Worm (Caenorhabditis elegans) whole organism, L4 larva: ENCODE results near the gene F48F5.6.

Source experiments
- D1046.2 ChIP-seq: fragments of 200-800 bp; sonication (Bioruptor generic); IDR thresholded peaks from 2 replicates; pipeline ENCODE4 v1.3.6; 2022; ENCODE audit warnings: missing genetic modification characterization, missing compliant biosample characterization
- F26F4.8 ChIP-seq: fragments of 200-800 bp; sonication (Bioruptor generic); conservative IDR thresholded peaks from 2 replicates; pipeline ENCODE4 v1.3.6; 2022; ENCODE audit warnings: missing genetic modification characterization, missing compliant biosample characterization
- T20F7.1 ChIP-seq: fragments of 200-800 bp; sonication (Bioruptor generic); optimal IDR thresholded peaks from 2 replicates; lab custom pipeline; 2018; ENCODE audit warnings: mild to moderate bottlenecking, missing genetic modification characterization, missing compliant biosample characterization
- Y48G9A.11 ChIP-seq: fragments of 200-800 bp; sonication (Bioruptor generic); IDR thresholded peaks from 2 replicates; pipeline ENCODE4 v1.3.6; 2022; ENCODE audit warnings: missing genetic modification reagents, missing genetic modification characterization, missing compliant biosample characterization
- Y5F2A.4 ChIP-seq: fragments of 200-800 bp; sonication (Bioruptor generic); optimal IDR thresholded peaks from 2 replicates; lab custom pipeline; 2018; ENCODE audit warnings: mild to moderate bottlenecking, missing genetic modification characterization, missing compliant biosample characterization
- Y75B8A.6 ChIP-seq: fragments of 200-800 bp; sonication (Bioruptor generic); IDR thresholded peaks from 2 replicates; pipeline ENCODE4 v1.3.6; 2022; ENCODE audit warnings: missing genetic modification reagents, missing genetic modification characterization, missing compliant biosample characterization
- ZK337.2 ChIP-seq: fragments of 200-800 bp; sonication (Bioruptor generic); IDR thresholded peaks from 2 replicates; pipeline ENCODE4 v1.3.6; 2022; ENCODE audit warnings: missing genetic modification reagents, missing genetic modification characterization, missing compliant biosample characterization
- ZK546.5 ChIP-seq, 2 experiments: sonication (generic microtip); optimal IDR thresholded peaks; 2 replicates each; lab custom pipeline; 2017; ENCODE audit warnings: missing biosample characterization in 2 of 2, missing genetic modification characterization in 2 of 2
- aly-2 ChIP-seq: sonication (generic microtip); optimal IDR thresholded peaks from 2 replicates; lab custom pipeline; 2018; ENCODE audit warnings: missing biosample characterization, missing genetic modification characterization
- arid-1 ChIP-seq: fragments of 200-800 bp; sonication (Bioruptor generic); conservative IDR thresholded peaks from 2 replicates; pipeline ENCODE4 v1.3.6; 2022; ENCODE audit warnings: missing genetic modification reagents, missing genetic modification characterization, missing compliant biosample characterization
- ceh-28 ChIP-seq: fragments of 150-350 bp; optimal IDR thresholded peaks from 2 replicates; lab custom pipeline; 2014; ENCODE audit warnings: missing biosample characterization, missing genetic modification reagents, missing genetic modification characterization
- ceh-44 ChIP-seq: fragments of 200-800 bp; sonication (Bioruptor generic); IDR thresholded peaks from 2 replicates; pipeline ENCODE4 v1.3.6; 2022; ENCODE audit warnings: missing genetic modification reagents, missing genetic modification characterization, missing compliant biosample characterization
- ces-1 ChIP-seq: fragments of 150-350 bp; sonication (generic microtip); optimal IDR thresholded peaks from 4 replicates; lab custom pipeline; 2014; ENCODE audit warnings: missing biosample characterization, missing genetic modification reagents, missing genetic modification characterization
- cey-2 ChIP-seq: sonication (generic microtip); optimal IDR thresholded peaks from 3 replicates; lab custom pipeline; 2017; ENCODE audit warnings: missing genetic modification characterization, mild to moderate bottlenecking, missing compliant biosample characterization, antibody characterized with exemption, borderline replicate concordance; ENCODE audit not compliant: insufficient read depth
- daf-12 ChIP-seq: fragments of 150-350 bp; optimal IDR thresholded peaks from 2 replicates; lab custom pipeline; 2014; ENCODE audit warnings: missing biosample characterization, missing genetic modification reagents, missing genetic modification characterization
- daf-16 ChIP-seq, 3 experiments: sonication (generic microtip); optimal IDR thresholded peaks; 2 replicates each; lab custom pipeline; 2016 to 2017; ENCODE audit warnings: missing genetic modification characterization in 3 of 3, missing genetic modification reagents in 3 of 3, mild to moderate bottlenecking in 2 of 3, missing compliant biosample characterization in 2 of 3, missing biosample characterization in 1 of 3, moderate library complexity in 1 of 3
- daf-8 ChIP-seq: fragments of 200-800 bp; sonication (Bioruptor generic); IDR thresholded peaks from 2 replicates; pipeline ENCODE4 v1.3.6; 2022; ENCODE audit warnings: missing genetic modification characterization, missing compliant biosample characterization
- dmd-8 ChIP-seq: fragments of 200-800 bp; sonication (Bioruptor generic); IDR thresholded peaks from 2 replicates; pipeline ENCODE4 v1.3.6; 2022; ENCODE audit warnings: missing genetic modification characterization, missing compliant biosample characterization
- dpl-1 ChIP-seq: fragments of 150-350 bp; optimal IDR thresholded peaks from 2 replicates; lab custom pipeline; 2014; ENCODE audit warnings: missing biosample characterization, missing genetic modification reagents, missing genetic modification characterization
- duxl-1 ChIP-seq: sonication (generic microtip); optimal IDR thresholded peaks from 2 replicates; lab custom pipeline; 2016; ENCODE audit warnings: mild to moderate bottlenecking, missing genetic modification characterization, moderate library complexity, missing compliant biosample characterization; ENCODE audit not compliant: poor library complexity
- fos-1 ChIP-seq: fragments of 150-350 bp; optimal IDR thresholded peaks from 2 replicates; lab custom pipeline; 2014; ENCODE audit warnings: missing biosample characterization, missing genetic modification characterization
- hif-1 ChIP-seq, 2 experiments: sonication (generic microtip); optimal IDR thresholded peaks; 2 replicates each; lab custom pipeline; 2016 to 2017; ENCODE audit warnings: missing compliant biosample characterization in 2 of 2, missing genetic modification characterization in 2 of 2, missing genetic modification reagents in 2 of 2, missing genotype in 2 of 2, mild to moderate bottlenecking in 1 of 2
- lim-7 ChIP-seq: fragments of 200-800 bp; sonication (Bioruptor generic); IDR thresholded peaks from 2 replicates; pipeline ENCODE4 v1.3.6; 2022; ENCODE audit warnings: missing genetic modification characterization, missing compliant biosample characterization
- lin-29 ChIP-seq: fragments of 200-800 bp; sonication (Bioruptor generic); IDR thresholded peaks from 2 replicates; pipeline ENCODE4 v1.3.6; 2022; ENCODE audit warnings: missing genetic modification reagents, missing genetic modification characterization, missing compliant biosample characterization
- lin-38 ChIP-seq: fragments of 200-800 bp; sonication (Bioruptor generic); IDR thresholded peaks from 2 replicates; pipeline ENCODE4 v1.3.6; 2022; ENCODE audit warnings: missing genetic modification reagents, missing genetic modification characterization, missing compliant biosample characterization
- lin-39 ChIP-seq: fragments of 150-350 bp; optimal IDR thresholded peaks from 2 replicates; lab custom pipeline; 2014; ENCODE audit warnings: missing biosample characterization, missing genetic modification reagents, missing genetic modification characterization
- lsy-2 ChIP-seq, 2 experiments: fragments of 150-350 bp in 1 of 2; sonication (generic microtip) in 1 of 2; optimal IDR thresholded peaks; 2 replicates each; lab custom pipeline; 2014 to 2017; ENCODE audit warnings: missing biosample characterization in 2 of 2, missing genetic modification characterization in 2 of 2
- madf-5 ChIP-seq, 2 experiments: fragments of 200-800 bp; sonication (Bioruptor generic); IDR thresholded peaks; 2 replicates each; pipeline ENCODE4 v1.3.6; 2022; ENCODE audit warnings: missing compliant biosample characterization in 2 of 2, missing genetic modification characterization in 2 of 2
- mep-1 ChIP-seq: fragments of 150-350 bp; sonication (generic microtip); optimal IDR thresholded peaks from 3 replicates; lab custom pipeline; 2014; ENCODE audit warnings: missing biosample characterization, missing genetic modification characterization
- mxl-3 ChIP-seq: fragments of 200-800 bp; sonication (Bioruptor generic); optimal IDR thresholded peaks from 2 replicates; lab custom pipeline; 2018; ENCODE audit warnings: mild to moderate bottlenecking, missing genetic modification characterization, missing compliant biosample characterization
- nhr-11 ChIP-seq: fragments of 150-350 bp; optimal IDR thresholded peaks from 2 replicates; lab custom pipeline; 2014; ENCODE audit warnings: missing biosample characterization, missing genetic modification characterization
- nhr-237 ChIP-seq: sonication (generic microtip); optimal IDR thresholded peaks from 2 replicates; lab custom pipeline; 2017; ENCODE audit warnings: missing biosample characterization, missing genetic modification characterization
- nhr-25 ChIP-seq: sonication (generic microtip); optimal IDR thresholded peaks from 2 replicates; lab custom pipeline; 2017; ENCODE audit warnings: missing genetic modification characterization, mild to moderate bottlenecking, missing compliant biosample characterization, antibody characterized with exemption, moderate library complexity, borderline replicate concordance; ENCODE audit not compliant: insufficient read depth
- nhr-41 ChIP-seq: fragments of 200-800 bp; sonication (Bioruptor generic); IDR thresholded peaks from 2 replicates; pipeline ENCODE4 v1.3.6; 2022; ENCODE audit warnings: missing genetic modification reagents, missing genetic modification characterization, missing compliant biosample characterization
- nhr-42 ChIP-seq: fragments of 200-800 bp; sonication (Bioruptor generic); IDR thresholded peaks from 2 replicates; pipeline ENCODE4 v1.3.6; 2022; ENCODE audit warnings: missing genetic modification characterization, missing compliant biosample characterization
- nhr-76 ChIP-seq: fragments of 150-350 bp; optimal IDR thresholded peaks from 2 replicates; lab custom pipeline; 2014; ENCODE audit warnings: missing biosample characterization, missing genetic modification characterization
- php-3 ChIP-seq: fragments of 200-800 bp; sonication (Bioruptor generic); IDR thresholded peaks from 2 replicates; pipeline ENCODE4 v1.3.6; 2022; ENCODE audit warnings: missing genetic modification reagents, missing genetic modification characterization, missing compliant biosample characterization
- rbr-2 ChIP-seq: sonication (generic microtip); optimal IDR thresholded peaks from 2 replicates; lab custom pipeline; 2016; ENCODE audit warnings: missing genotype, missing genetic modification characterization, missing compliant biosample characterization
- saeg-2 ChIP-seq: fragments of 200-800 bp; sonication (Bioruptor generic); IDR thresholded peaks from 2 replicates; pipeline ENCODE4 v1.3.6; 2022; ENCODE audit warnings: missing genetic modification reagents, missing genetic modification characterization, missing compliant biosample characterization
- sdz-12 ChIP-seq: fragments of 200-800 bp; sonication (Bioruptor generic); optimal IDR thresholded peaks from 2 replicates; lab custom pipeline; 2018; ENCODE audit warnings: mild to moderate bottlenecking, missing genetic modification characterization, missing compliant biosample characterization
- set-16 ChIP-seq: fragments of 200-800 bp; sonication (Bioruptor generic); IDR thresholded peaks from 2 replicates; pipeline ENCODE4 v1.3.6; 2022; ENCODE audit warnings: missing genetic modification reagents, missing genetic modification characterization, missing compliant biosample characterization
- snpc-4 ChIP-seq: fragments of 150-350 bp; optimal IDR thresholded peaks from 2 replicates; lab custom pipeline; 2014; ENCODE audit warnings: missing biosample characterization, missing genetic modification characterization
- spr-3 ChIP-seq: fragments of 200-800 bp; sonication (Bioruptor generic); optimal IDR thresholded peaks from 2 replicates; lab custom pipeline; 2018; ENCODE audit warnings: mild to moderate bottlenecking, missing genetic modification characterization, missing compliant biosample characterization
- tag-97 ChIP-seq: fragments of 200-800 bp; sonication (Bioruptor generic); IDR thresholded peaks from 2 replicates; pipeline ENCODE4 v1.3.6; 2022; ENCODE audit warnings: missing genetic modification characterization, missing compliant biosample characterization
- tra-1 ChIP-seq: fragments of 200-800 bp; sonication (Bioruptor generic); IDR thresholded peaks from 2 replicates; pipeline ENCODE4 v1.3.6; 2022; ENCODE audit warnings: missing genetic modification reagents, missing genetic modification characterization, missing compliant biosample characterization
- unc-39 ChIP-seq: sonication (generic microtip); optimal IDR thresholded peaks from 2 replicates; lab custom pipeline; 2017; ENCODE audit warnings: missing biosample characterization, missing genetic modification characterization
- vab-7 ChIP-seq: fragments of 200-800 bp; sonication (Bioruptor generic); IDR thresholded peaks from 2 replicates; pipeline ENCODE4 v1.3.6; 2022; ENCODE audit warnings: missing genetic modification reagents, missing genetic modification characterization, missing compliant biosample characterization
- zag-1 ChIP-seq: fragments of 150-350 bp; optimal IDR thresholded peaks from 2 replicates; lab custom pipeline; 2014; ENCODE audit warnings: missing biosample characterization, missing genetic modification characterization
- zfp-2 ChIP-seq: sonication (generic microtip); optimal IDR thresholded peaks from 2 replicates; lab custom pipeline; 2016; ENCODE audit warnings: mild to moderate bottlenecking, missing genetic modification characterization, missing compliant biosample characterization
- ztf-11 ChIP-seq: fragments of 150-350 bp; optimal IDR thresholded peaks from 2 replicates; lab custom pipeline; 2014; ENCODE audit warnings: missing biosample characterization, missing genetic modification characterization
- ztf-7 ChIP-seq: fragments of 150-350 bp; optimal IDR thresholded peaks from 2 replicates; lab custom pipeline; 2014; ENCODE audit warnings: missing biosample characterization, missing genetic modification characterization

F48F5.6 gene

ce11 chrV:20412225-20412624 lies 40.8 kb downstream of the F48F5.6 start (continued):
- TF ChIP-seq lin-38 (GFP tag; lab: Robert Waterston, UW) (no peak), unc-39 (tag; lab: Kevin White, UChicago) (no peak), ces-1 (no peak), mep-1 (tag; lab: Kevin White, UChicago) (peak; percentile 5), F26F4.8 (GFP tag; lab: Robert Waterston, UW) (no peak), arid-1 (no peak), Y5F2A.4 (GFP tag; lab: Kevin White, UChicago) (no peak), ceh-44 (GFP tag; lab: Robert Waterston, UW) (no peak), Y75B8A.6 (GFP tag; lab: Robert Waterston, UW) (0 out of 2 replicates have a peak, but pooled peaks have one; percentile 19), ceh-28 (tag; lab: Kevin White, UChicago) (no peak), T20F7.1 (GFP tag; lab: Kevin White, UChicago) (peak; percentile 29), dmd-8 (GFP tag; lab: Robert Waterston, UW) (no peak), saeg-2 (GFP tag; lab: Robert Waterston, UW) (no peak), mxl-3 (GFP tag; lab: Kevin White, UChicago) (no peak), nhr-11 (tag; lab: Kevin White, UChicago) (no peak), set-16 (GFP tag; lab: Robert Waterston, UW) (no peak), ztf-11 (tag; lab: Kevin White, UChicago) (no peak), tag-97 (GFP tag; lab: Robert Waterston, UW) (no peak), snpc-4 (tag; lab: Kevin White, UChicago) (no peak), duxl-1 (tag; lab: Kevin White, UChicago) (no peak), lsy-2 (tag; optimal IDR thresholded peaks at IDR 0.05; lab: Kevin White, UChicago) (no peak), spr-3 (GFP tag; lab: Kevin White, UChicago) (no peak), dpl-1 (GFP tag; lab: Kevin White, UChicago) (no peak), ZK546.5 (tag; optimal IDR thresholded peaks at IDR 0.05; lab: Kevin White, UChicago) (no peak), vab-7 (GFP tag; lab: Robert Waterston, UW) (no peak), php-3 (GFP tag; lab: Robert Waterston, UW) (0 out of 2 replicates have a peak, but pooled peaks have one; percentile 5), nhr-42 (GFP tag; lab: Robert Waterston, UW) (no peak), sdz-12 (GFP tag; lab: Kevin White, UChicago) (no peak), tra-1 (0 out of 2 replicates have a peak, but pooled peaks have one; percentile 67), Y48G9A.11 (GFP tag; lab: Robert Waterston, UW) (no peak), lim-7 (GFP tag; lab: Robert Waterston, UW) (no peak), rbr-2 (tag; lab: Kevin White, UChicago) (no peak), lin-29 (no peak), lin-39 (tag; lab: Kevin White, UChicago) (no peak), daf-12 (tag; lab: Kevin White, UChicago) (no peak), aly-2 (tag; lab: Kevin White, UChicago) (no peak), D1046.2 (GFP tag; lab: Robert Waterston, UW) (no peak), daf-16 (GFP tag; optimal IDR thresholded peaks at IDR 0.05; lab: Kevin White, UChicago) (no peak), daf-16 (tag; optimal IDR thresholded peaks at IDR 0.05; lab: Kevin White, UChicago) (peak; percentile 83), nhr-76 (tag; lab: Kevin White, UChicago) (no peak), ZK337.2 (GFP tag; lab: Robert Waterston, UW) (no peak), fos-1 (tag; lab: Kevin White, UChicago) (no peak), nhr-237 (tag; lab: Kevin White, UChicago) (no peak), ztf-7 (tag; lab: Kevin White, UChicago) (no peak), daf-8 (GFP tag; lab: Robert Waterston, UW) (no peak), nhr-41 (GFP tag; lab: Robert Waterston, UW) (no peak), zfp-2 (tag; lab: Kevin White, UChicago) (no peak), madf-5 (GFP tag; IDR thresholded peaks at IDR 0.05; lab: Robert Waterston, UW) (no peak), hif-1 (tag; optimal IDR thresholded peaks at IDR 0.05; lab: Kevin White, UChicago) (no peak), nhr-25 (no peak), zag-1 (tag; lab: Kevin White, UChicago) (no peak), cey-2 (tag; lab: Kevin White, UChicago) (no peak)
